Fruit fly (Drosophila melanogaster) whole organism, embryonic: Measurements from ENCODE around the gene ry.
A peak's percentile ranks its signal among the peaks of the same experiment; 100 is the strongest.

Experiments used
- Asciz ChIP-seq: fragments of 200-800 bp; sonication (Bioruptor generic); optimal IDR thresholded peaks from 2 replicates; lab custom pipeline; 2017; ENCODE audit warnings: missing biosample characterization, mild to moderate bottlenecking, missing genetic modification characterization, missing genetic modification reagents
- Awh ChIP-seq: fragments of 200-800 bp; sonication (Bioruptor generic); IDR thresholded peaks from 2 replicates; pipeline ENCODE4, ENCODE4 v1.3.6; 2022; ENCODE audit warnings: missing biosample characterization, missing genetic modification characterization
- B-H2 ChIP-seq: fragments of 200-800 bp; sonication (Bioruptor generic); optimal IDR thresholded peaks from 2 replicates; lab custom pipeline; 2018; ENCODE audit warnings: missing biosample characterization, mild to moderate bottlenecking, missing genetic modification characterization
- Bgb ChIP-seq: fragments of 200-800 bp; sonication (Bioruptor generic); IDR thresholded peaks from 2 replicates; pipeline ENCODE4 v1.3.6; 2022; ENCODE audit warnings: missing biosample characterization, missing genetic modification characterization; ENCODE audit not compliant: partially characterized antibody
- CG10979 ChIP-seq: fragments of 200-800 bp; sonication (Bioruptor generic); optimal IDR thresholded peaks from 2 replicates; lab custom pipeline; 2018; ENCODE audit warnings: missing biosample characterization, mild to moderate bottlenecking, missing genetic modification characterization, moderate library complexity
- CG17361 ChIP-seq: fragments of 200-800 bp; sonication (Bioruptor generic); IDR thresholded peaks from 3 replicates; pipeline ENCODE4 v1.3.6; 2022; ENCODE audit warnings: missing biosample characterization, missing genetic modification characterization
- CG3281 ChIP-seq: fragments of 200-800 bp; sonication (Bioruptor generic); optimal IDR thresholded peaks from 3 replicates; lab custom pipeline; 2017; ENCODE audit warnings: missing biosample characterization, mild to moderate bottlenecking, missing genetic modification characterization
- CG4404 ChIP-seq: fragments of 200-800 bp; sonication (Bioruptor generic); IDR thresholded peaks from 2 replicates; pipeline ENCODE4 v1.3.6; 2022; ENCODE audit warnings: missing biosample characterization, missing genetic modification characterization
- CG8359 ChIP-seq: fragments of 200-800 bp; sonication (Bioruptor generic); optimal IDR thresholded peaks from 2 replicates; lab custom pipeline; 2017; ENCODE audit warnings: missing biosample characterization, mild to moderate bottlenecking, missing genetic modification characterization, borderline replicate concordance
- CG8478 ChIP-seq: fragments of >200 bp; optimal IDR thresholded peaks from 2 replicates; lab custom pipeline; 2018
- CG9797 ChIP-seq: fragments of 200-800 bp; sonication (Bioruptor generic); optimal IDR thresholded peaks from 3 replicates; lab custom pipeline; 2018; ENCODE audit warnings: missing biosample characterization, mild to moderate bottlenecking, missing genetic modification characterization
- CG9817 ChIP-seq: fragments of 200-800 bp; sonication (Bioruptor generic); optimal IDR thresholded peaks from 2 replicates; lab custom pipeline; 2018; ENCODE audit warnings: missing biosample characterization, mild to moderate bottlenecking, missing genetic modification characterization, moderate library complexity
- CHES-1-like ChIP-seq: fragments of 200-800 bp; sonication (Bioruptor generic); optimal IDR thresholded peaks from 2 replicates; lab custom pipeline; 2016; ENCODE audit warnings: missing biosample characterization, missing genetic modification characterization
- CTCF ChIP-seq: fragments of 200-800 bp; sonication (Bioruptor generic); optimal IDR thresholded peaks from 2 replicates; lab custom pipeline; 2017; ENCODE audit warnings: missing biosample characterization, mild to moderate bottlenecking, missing genetic modification characterization, moderate library complexity
- Dip2 ChIP-seq: fragments of 200-800 bp; sonication (Bioruptor generic); IDR thresholded peaks from 2 replicates; pipeline ENCODE4 v1.3.6; 2022; ENCODE audit warnings: missing biosample characterization, missing genetic modification characterization
- Ets97D ChIP-seq: fragments of 200-800 bp; sonication (Bioruptor generic); optimal IDR thresholded peaks from 3 replicates; lab custom pipeline; 2016; ENCODE audit warnings: missing biosample characterization, missing genetic modification characterization
- Fer2 ChIP-seq: fragments of 200-800 bp; sonication (Bioruptor generic); optimal IDR thresholded peaks from 2 replicates; lab custom pipeline; 2018; ENCODE audit warnings: missing biosample characterization, mild to moderate bottlenecking, missing genetic modification characterization, moderate library complexity
- Fer3 ChIP-seq: fragments of 200-800 bp; sonication (Bioruptor generic); optimal IDR thresholded peaks from 2 replicates; lab custom pipeline; 2018; ENCODE audit warnings: missing biosample characterization, mild to moderate bottlenecking, missing genetic modification characterization, moderate library complexity
- H15 ChIP-seq: fragments of 200-800 bp; sonication (Bioruptor generic); IDR thresholded peaks from 3 replicates; pipeline ENCODE4 v1.3.6; 2022; ENCODE audit warnings: missing biosample characterization, missing genetic modification characterization
- H2.0 ChIP-seq: fragments of 200-800 bp; sonication (Bioruptor generic); IDR thresholded peaks from 2 replicates; pipeline ENCODE4 v1.3.6; 2022; ENCODE audit warnings: missing biosample characterization, missing genetic modification characterization
- Med ChIP-seq: fragments of 200-800 bp; sonication (Bioruptor generic); peaks from one replicate; lab custom pipeline; 2016; ENCODE audit warnings: missing biosample characterization, missing genetic modification characterization, mild to moderate bottlenecking, inconsistent platforms, moderate library complexity
- Ptx1 ChIP-seq: fragments of 200-800 bp; sonication (Bioruptor generic); IDR thresholded peaks from 2 replicates; pipeline ENCODE4 v1.3.6; 2022; ENCODE audit warnings: missing biosample characterization, missing genetic modification characterization
- Sry-δ ChIP-seq: fragments of 200-800 bp; sonication (Bioruptor generic); optimal IDR thresholded peaks from 2 replicates; lab custom pipeline; 2016; ENCODE audit warnings: missing biosample characterization, missing genetic modification characterization
- Stat92E ChIP-seq, 3 experiments: fragments of >200 bp in 2 of 3; fragments of 200-800 bp in 1 of 3; sonication (Bioruptor generic) in 1 of 3; optimal IDR thresholded peaks; 2 replicates each; lab custom pipeline; 2017 to 2019; ENCODE audit warnings: missing biosample characterization in 3 of 3, missing genetic modification characterization in 3 of 3, mild to moderate bottlenecking in 1 of 3, moderate library complexity in 1 of 3
- ac ChIP-seq: fragments of 200-800 bp; sonication (Bioruptor generic); optimal IDR thresholded peaks from 3 replicates; lab custom pipeline; 2017; ENCODE audit warnings: missing biosample characterization, mild to moderate bottlenecking, missing genetic modification characterization
- bcd ChIP-seq: fragments of 200-800 bp; sonication (Bioruptor generic); optimal IDR thresholded peaks from 2 replicates; lab custom pipeline; 2017; ENCODE audit warnings: missing biosample characterization, mild to moderate bottlenecking, missing genetic modification characterization
- bigmax ChIP-seq: fragments of 200-800 bp; sonication (Bioruptor generic); optimal IDR thresholded peaks from 2 replicates; lab custom pipeline; 2018; ENCODE audit warnings: missing biosample characterization, mild to moderate bottlenecking, missing genetic modification characterization
- chm ChIP-seq: fragments of 200-800 bp; sonication (Bioruptor generic); IDR thresholded peaks from 2 replicates; pipeline ENCODE4 v1.3.6; 2022; ENCODE audit warnings: missing biosample characterization, missing genetic modification characterization
- ci ChIP-seq: fragments of 200-800 bp; sonication (Bioruptor generic); IDR thresholded peaks from 3 replicates; pipeline ENCODE4 v1.3.6; 2022; ENCODE audit warnings: missing biosample characterization, missing genetic modification characterization
- dmrt11E ChIP-seq: fragments of 200-800 bp; sonication (Bioruptor generic); optimal IDR thresholded peaks from 3 replicates; lab custom pipeline; 2018; ENCODE audit warnings: missing biosample characterization, mild to moderate bottlenecking, missing genetic modification characterization, moderate library complexity
- emc ChIP-seq: fragments of 200-800 bp; sonication (Bioruptor generic); optimal IDR thresholded peaks from 2 replicates; lab custom pipeline; 2016; ENCODE audit warnings: missing biosample characterization, missing genetic modification characterization
- eve ChIP-seq, 2 experiments: fragments of >200 bp; optimal IDR thresholded peaks; 2 replicates each; lab custom pipeline; 2017; ENCODE audit warnings: missing biosample characterization in 2 of 2, missing genetic modification characterization in 2 of 2
- exex ChIP-seq: fragments of 200-800 bp; sonication (Bioruptor generic); optimal IDR thresholded peaks from 4 replicates; lab custom pipeline; 2018; ENCODE audit warnings: missing biosample characterization, mild to moderate bottlenecking, missing genetic modification characterization, moderate library complexity
- fd64A ChIP-seq: fragments of 200-800 bp; sonication (Bioruptor generic); optimal IDR thresholded peaks from 3 replicates; lab custom pipeline; 2018; ENCODE audit warnings: missing biosample characterization, mild to moderate bottlenecking, missing genetic modification characterization
- ftz-f1 ChIP-seq: fragments of 200-800 bp; sonication (Bioruptor generic); optimal IDR thresholded peaks from 2 replicates; lab custom pipeline; 2016; ENCODE audit warnings: missing biosample characterization, missing genetic modification characterization
- gce ChIP-seq: fragments of 200-800 bp; sonication (Bioruptor generic); IDR thresholded peaks from 3 replicates; pipeline ENCODE4 v1.3.6; 2022; ENCODE audit warnings: missing biosample characterization, missing genetic modification characterization
- gcm2 ChIP-seq: fragments of 200-800 bp; sonication (Bioruptor generic); optimal IDR thresholded peaks from 2 replicates; lab custom pipeline; 2016; ENCODE audit warnings: missing biosample characterization, missing genetic modification characterization
- gsb ChIP-seq: fragments of 200-800 bp; sonication (Bioruptor generic); IDR thresholded peaks from 2 replicates; pipeline ENCODE4 v1.3.6; 2022; ENCODE audit warnings: missing biosample characterization, missing genetic modification characterization
- gsb-n ChIP-seq: fragments of 200-800 bp; sonication (Bioruptor generic); optimal IDR thresholded peaks from 3 replicates; lab custom pipeline; 2018; ENCODE audit warnings: missing biosample characterization, mild to moderate bottlenecking, missing genetic modification characterization
- kay ChIP-seq: fragments of 200-800 bp; sonication (Bioruptor generic); optimal IDR thresholded peaks from 2 replicates; lab custom pipeline; 2016; ENCODE audit warnings: missing biosample characterization, missing genetic modification characterization
- lilli ChIP-seq: fragments of 200-800 bp; sonication (Bioruptor generic); optimal IDR thresholded peaks from 3 replicates; lab custom pipeline; 2016; ENCODE audit warnings: missing biosample characterization, missing genetic modification characterization
- lola ChIP-seq, 3 experiments: fragments of >200 bp in 2 of 3; fragments of 200-800 bp in 1 of 3; sonication (Bioruptor generic) in 1 of 3; optimal IDR thresholded peaks; 2 replicates each; lab custom pipeline; 2017 to 2019; ENCODE audit warnings: missing biosample characterization in 3 of 3, missing genetic modification characterization in 3 of 3, mild to moderate bottlenecking in 1 of 3, moderate library complexity in 1 of 3
- nerfin-1 ChIP-seq: fragments of 200-800 bp; sonication (Bioruptor generic); optimal IDR thresholded peaks from 3 replicates; lab custom pipeline; 2019; ENCODE audit warnings: missing biosample characterization, mild to moderate bottlenecking, missing genetic modification characterization, moderate library complexity
- nmo ChIP-seq: fragments of 200-800 bp; sonication (Bioruptor generic); optimal IDR thresholded peaks from 2 replicates; lab custom pipeline; 2018; ENCODE audit warnings: missing biosample characterization, mild to moderate bottlenecking, missing genetic modification characterization, moderate library complexity
- pfk ChIP-seq: fragments of 200-800 bp; sonication (Bioruptor generic); optimal IDR thresholded peaks from 2 replicates; lab custom pipeline; 2018; ENCODE audit warnings: missing biosample characterization, mild to moderate bottlenecking, missing genetic modification characterization, moderate library complexity
- phol ChIP-seq: fragments of 200-800 bp; sonication (Bioruptor generic); optimal IDR thresholded peaks from 3 replicates; lab custom pipeline; 2018; ENCODE audit warnings: missing biosample characterization, mild to moderate bottlenecking, missing genetic modification characterization, moderate library complexity
- twi ChIP-seq: fragments of 200-800 bp; optimal IDR thresholded peaks from 2 replicates; lab custom pipeline; 2019; ENCODE audit warnings: missing biosample characterization, mild to moderate bottlenecking, missing genetic modification characterization, moderate library complexity
- vnd ChIP-seq: fragments of 200-800 bp; sonication (Bioruptor generic); IDR thresholded peaks from 3 replicates; pipeline ENCODE4 v1.3.6; 2022; ENCODE audit warnings: missing biosample characterization, missing genetic modification characterization; ENCODE audit not compliant: partially characterized antibody
- z ChIP-seq: fragments of 200-800 bp; sonication (Bioruptor generic); IDR thresholded peaks from 3 replicates; pipeline ENCODE4 v1.3.6; 2022; ENCODE audit warnings: missing biosample characterization, missing genetic modification characterization

Gene ry

DNA sequence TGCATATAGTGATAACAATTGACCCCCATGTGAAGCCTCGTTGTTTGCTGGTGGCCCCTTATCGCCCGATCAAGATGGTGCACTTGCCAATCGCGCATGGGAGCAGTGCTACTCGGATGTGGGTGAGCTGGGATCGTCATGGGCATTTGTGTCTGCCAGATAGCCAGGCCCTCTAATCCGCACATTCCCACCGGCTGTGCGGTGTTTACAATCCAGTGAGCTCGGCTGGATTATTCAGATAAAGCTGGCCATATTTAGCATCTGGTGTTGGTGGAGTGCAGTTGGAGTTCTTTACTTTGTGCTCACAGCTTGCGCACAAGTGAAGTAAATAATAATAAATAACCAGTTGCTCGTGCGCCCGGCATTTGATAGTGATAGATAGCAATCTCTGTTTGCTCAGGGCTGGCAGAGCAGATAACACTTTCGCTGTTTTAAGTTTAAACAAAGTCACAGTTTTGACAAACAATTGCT is 682 bp downstream of the ry start (continued):
- TF ChIP-seq CG8359 (GFP tag; lab: Kevin White, UChicago) = peak; percentile 45
- TF ChIP-seq phol (tag; lab: Kevin White, UChicago) = peak; percentile 1
- TF ChIP-seq dmrt11E (tag; lab: Kevin White, UChicago) = peak; percentile 20
- no peak for TF ChIP-seq gsb-n (tag; lab: Kevin White, UChicago)
- TF ChIP-seq CG17361 (GFP tag; lab: Robert Waterston, UW) = no peak
- TF ChIP-seq nerfin-1 (tag; lab: Kevin White, UChicago) = peak; percentile 50
- no peak for TF ChIP-seq lola (GFP tag; optimal IDR thresholded peaks at IDR 0.05; lab: Kevin White, UChicago)
- no peak for TF ChIP-seq Bgb (GFP tag; lab: Robert Waterston, UW)
- 0 out of 2 replicates have a peak, but pooled peaks have one; percentile 22 for TF ChIP-seq gsb
- TF ChIP-seq exex (tag; lab: Kevin White, UChicago) = peak; percentile 42
- no peak for TF ChIP-seq kay (GFP tag; lab: Kevin White, UChicago)
- TF ChIP-seq twi = peak; percentile 67
- no peak for TF ChIP-seq ftz-f1 (GFP tag; lab: Kevin White, UChicago)
- TF ChIP-seq chm = peak; percentile 33; the same call in 1 of the 2 replicates
- peak; percentile 20 for TF ChIP-seq Ets97D (GFP tag; lab: Kevin White, UChicago)
- TF ChIP-seq CG9797 (GFP tag; lab: Kevin White, UChicago) = peak; percentile 5
- TF ChIP-seq eve (GFP tag; optimal IDR thresholded peaks at IDR 0.05; lab: Kevin White, UChicago) = no peak
- TF ChIP-seq Fer3 (tag; lab: Kevin White, UChicago) = peak; percentile 37
- peak; percentile 79 for TF ChIP-seq ci (GFP tag; lab: Robert Waterston, UW)
- peak; percentile 7 for TF ChIP-seq ac (GFP tag; lab: Kevin White, UChicago)
- TF ChIP-seq Ptx1 (GFP tag; lab: Robert Waterston, UW) = peak; percentile 36; the same call in 1 of the 2 replicates
- peak; percentile 52 for TF ChIP-seq CG3281 (GFP tag; lab: Kevin White, UChicago)
- peak; percentile 57; the same call in 1 of the 2 replicates for TF ChIP-seq Awh (GFP tag; lab: Robert Waterston, UW)
- peak; percentile 50 for TF ChIP-seq pfk (GFP tag; lab: Kevin White, UChicago)
- TF ChIP-seq Fer2 (tag; lab: Kevin White, UChicago) = peak; percentile 12
- TF ChIP-seq gce (GFP tag; lab: Robert Waterston, UW) = peak; percentile 66; the same call in 1 of the 3 replicates
- no peak for TF ChIP-seq CG4404 (GFP tag; lab: Robert Waterston, UW)
- TF ChIP-seq fd64A = peak; percentile 78
- TF ChIP-seq CTCF = no peak
- TF ChIP-seq CG10979 = peak; percentile 30
- TF ChIP-seq bcd (GFP tag; lab: Kevin White, UChicago) = no peak
- no peak for TF ChIP-seq gcm2 (GFP tag; lab: Kevin White, UChicago)
- TF ChIP-seq CHES-1-like (GFP tag; lab: Kevin White, UChicago) = no peak
- TF ChIP-seq B-H2 (GFP tag; lab: Kevin White, UChicago) = no peak
- TF ChIP-seq vnd (GFP tag; lab: Robert Waterston, UW) = no peak
- TF ChIP-seq H2.0 = no peak
- TF ChIP-seq CG9817 (tag; lab: Kevin White, UChicago) = no peak

- no peak for TF ChIP-seq Stat92E (GFP tag; optimal IDR thresholded peaks at IDR 0.05; lab: Kevin White, UChicago)
- TF ChIP-seq Asciz (GFP tag; lab: Kevin White, UChicago) = no peak
- TF ChIP-seq lilli = no peak
- 0 out of 3 replicates have a peak, but pooled peaks have one; percentile 27 for TF ChIP-seq H15 (GFP tag; lab: Robert Waterston, UW)
- TF ChIP-seq bigmax (GFP tag; lab: Kevin White, UChicago) = no peak
- TF ChIP-seq Med (GFP tag; lab: Kevin White, UChicago) = peak; percentile 59
- 0 out of 3 replicates have a peak, but pooled peaks have one; percentile 29 for TF ChIP-seq z (GFP tag; lab: Robert Waterston, UW)
- TF ChIP-seq CG8478 = peak; percentile 68
- TF ChIP-seq Dip2 = 0 out of 2 replicates have a peak, but pooled peaks have one; percentile 17
- no peak for TF ChIP-seq nmo (GFP tag; lab: Kevin White, UChicago)
- TF ChIP-seq Sry-δ (GFP tag; lab: Kevin White, UChicago) = no peak
- no peak for TF ChIP-seq emc (GFP tag; lab: Kevin White, UChicago)
These were observed 1.3 kb downstream of the ry start for dm6 chr3R:13033670-13034069.
